Worm (Caenorhabditis elegans) whole organism, early embryonic: Measurements from ENCODE around the gene ufbp-1.

Experiments
- ama-1 ChIP-seq: fragments of 150-350 bp; optimal IDR thresholded peaks from 2 replicates; lab custom pipeline; 2014
- flt-1 ChIP-seq: fragments of 200-800 bp; sonication (Bioruptor generic); IDR thresholded peaks from 2 replicates; pipeline ENCODE4 v1.3.6; 2022; ENCODE audit warnings: missing genetic modification characterization, missing compliant biosample characterization
- hmg-4 ChIP-seq: fragments of 200-800 bp; sonication (Bioruptor generic); optimal IDR thresholded peaks from 2 replicates; lab custom pipeline; 2018; ENCODE audit warnings: mild to moderate bottlenecking, missing genetic modification characterization, missing compliant biosample characterization
- pes-1 ChIP-seq: fragments of 200-800 bp; sonication (Bioruptor generic); IDR thresholded peaks from 2 replicates; pipeline ENCODE4 v1.3.6; 2022; ENCODE audit warnings: missing genetic modification reagents, missing genetic modification characterization, missing compliant biosample characterization

DNA sequence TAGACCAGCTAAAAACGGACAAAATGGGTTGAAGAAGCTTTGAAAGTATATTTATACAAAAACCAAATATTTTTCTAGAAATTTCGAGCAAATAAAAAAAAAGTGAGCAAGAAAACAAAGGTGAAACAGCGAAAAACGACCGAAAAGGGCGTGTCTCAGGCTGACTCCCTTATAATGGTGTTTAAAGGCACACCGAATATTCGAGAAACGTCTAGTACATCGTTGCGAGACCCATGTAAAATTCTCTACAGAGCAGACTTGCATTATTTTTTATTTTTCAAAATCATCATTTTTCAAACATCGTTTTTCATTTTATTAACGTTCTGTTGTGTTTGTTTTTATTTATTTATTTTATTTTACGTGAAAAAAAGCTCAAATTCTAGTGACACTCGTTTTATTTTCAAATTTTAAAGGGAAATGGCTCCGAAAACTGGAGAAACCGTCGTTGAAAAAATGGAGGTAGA is 3.6 kb upstream of the ufbp-1 start, which contains the start of gene rpn-3:
- TF ChIP-seq hmg-4 (GFP tag; lab: Kevin White, UChicago) (no peak), ama-1 (lab: Kevin White, UChicago) (no peak), flt-1 (GFP tag; lab: Robert Waterston, UW) (no peak; the same call in 1 of the 2 replicates), pes-1 (GFP tag; lab: Robert Waterston, UW) (0 out of 2 replicates have a peak, but pooled peaks have one; percentile 27)
